Worm (Caenorhabditis elegans): ENCODE measurements around the gene oac-58.
"Not testable (repeated sequence)": the region's sequence is repeated elsewhere in the genome, so short reads cannot be mapped to it uniquely, and the experiment has no call there.

The oac-58 gene

ce11 chrIV:12335248-12335647 is 23.8 kb upstream of the oac-58 start:
- no peak for TF ChIP-seq sea-1 (GFP tag; conservative IDR thresholded peaks at IDR 0.05)
- no peak for TF ChIP-seq B0310.2 (tag; optimal IDR thresholded peaks at IDR 0.05)
- TF ChIP-seq F13C5.2 (tag; optimal IDR thresholded peaks at IDR 0.05) = no peak
- TF ChIP-seq ceh-36 (tag; optimal IDR thresholded peaks at IDR 0.05) = no peak
- TF ChIP-seq tbx-11 (GFP tag; IDR thresholded peaks at IDR 0.05) = no peak
- no peak for TF ChIP-seq ets-7 (tag; optimal IDR thresholded peaks at IDR 0.05)
- TF ChIP-seq aly-1 (tag; optimal IDR thresholded peaks at IDR 0.05) = no peak
- no peak for TF ChIP-seq scrt-1 (GFP tag; IDR thresholded peaks at IDR 0.05)
- no peak for TF ChIP-seq ceh-13 (GFP tag; optimal IDR thresholded peaks at IDR 0.05)
- TF ChIP-seq pes-1 (GFP tag; IDR thresholded peaks at IDR 0.05) = no peak
- TF ChIP-seq tbx-37 (GFP tag; conservative IDR thresholded peaks at IDR 0.05) = no peak
- TF ChIP-seq tra-4 (tag; optimal IDR thresholded peaks at IDR 0.05) = no peak
- TF ChIP-seq hmg-4 (GFP tag; optimal IDR thresholded peaks at IDR 0.05) = no peak
- no peak for TF ChIP-seq ama-1 (optimal IDR thresholded peaks at IDR 0.05)

ce11 chrIV:12334708-12335107 is 23.2 kb upstream of the oac-58 start:
- no peak for TF ChIP-seq hmbx-1 (tag; optimal IDR thresholded peaks at IDR 0.05)
- TF ChIP-seq tra-4 (tag; optimal IDR thresholded peaks at IDR 0.05) = no peak
- no peak for TF ChIP-seq tbx-37 (GFP tag; conservative IDR thresholded peaks at IDR 0.05)
- no peak for TF ChIP-seq hnd-1 (tag; optimal IDR thresholded peaks at IDR 0.05)
- no peak for TF ChIP-seq aly-1 (tag; optimal IDR thresholded peaks at IDR 0.05)
- TF ChIP-seq pes-1 (GFP tag; IDR thresholded peaks at IDR 0.05) = no peak
- no peak for TF ChIP-seq hmg-4 (GFP tag; optimal IDR thresholded peaks at IDR 0.05)
- no peak for TF ChIP-seq F13C5.2 (tag; optimal IDR thresholded peaks at IDR 0.05)
- TF ChIP-seq B0310.2 (tag; optimal IDR thresholded peaks at IDR 0.05) = no peak
- no peak for TF ChIP-seq ets-7 (tag; optimal IDR thresholded peaks at IDR 0.05)
- no peak for TF ChIP-seq tbx-11 (GFP tag; IDR thresholded peaks at IDR 0.05)
- no peak for TF ChIP-seq ceh-13 (GFP tag; optimal IDR thresholded peaks at IDR 0.05)
- no peak for TF ChIP-seq ceh-36 (tag; optimal IDR thresholded peaks at IDR 0.05)

DNA sequence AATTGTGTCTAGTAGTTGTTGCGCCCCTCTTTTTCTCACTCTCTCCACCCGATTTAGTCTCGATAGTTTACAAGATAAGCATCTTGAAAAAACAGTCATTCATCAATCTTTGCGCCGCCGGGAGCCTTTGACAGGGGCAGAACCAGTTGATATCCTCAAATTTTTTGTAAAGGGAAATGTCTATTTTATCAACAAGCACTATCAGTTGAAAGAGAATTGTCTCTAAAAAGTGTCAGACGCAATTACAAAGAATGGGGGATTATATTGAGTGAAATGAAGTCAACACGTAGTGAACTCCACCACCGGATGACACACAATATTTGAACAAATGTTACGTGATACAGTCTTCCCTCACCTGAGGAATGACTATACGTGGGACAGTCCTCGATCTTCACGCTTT is 22.6 kb upstream of the oac-58 start:
- TF ChIP-seq hmg-4 (GFP tag; optimal IDR thresholded peaks at IDR 0.05) = no peak
- TF ChIP-seq ceh-36 (tag; optimal IDR thresholded peaks at IDR 0.05) = no peak
- no peak for TF ChIP-seq flt-1 (GFP tag; IDR thresholded peaks at IDR 0.05)
- TF ChIP-seq tbx-11 (GFP tag; IDR thresholded peaks at IDR 0.05) = no peak
- no peak for TF ChIP-seq ceh-13 (GFP tag; optimal IDR thresholded peaks at IDR 0.05)
- TF ChIP-seq sea-1 (GFP tag; conservative IDR thresholded peaks at IDR 0.05) = no peak
- TF ChIP-seq tbx-37 (GFP tag; conservative IDR thresholded peaks at IDR 0.05) = no peak
- no peak for TF ChIP-seq hmbx-1 (tag; optimal IDR thresholded peaks at IDR 0.05)
- no peak for TF ChIP-seq scrt-1 (GFP tag; IDR thresholded peaks at IDR 0.05)
- TF ChIP-seq F13C5.2 (tag; optimal IDR thresholded peaks at IDR 0.05) = no peak
- no peak for TF ChIP-seq aly-1 (tag; optimal IDR thresholded peaks at IDR 0.05)
- no peak for TF ChIP-seq pes-1 (GFP tag; IDR thresholded peaks at IDR 0.05)
- no peak for TF ChIP-seq ets-7 (tag; optimal IDR thresholded peaks at IDR 0.05)
- no peak for TF ChIP-seq hnd-1 (tag; optimal IDR thresholded peaks at IDR 0.05)
- no peak for TF ChIP-seq tra-4 (tag; optimal IDR thresholded peaks at IDR 0.05)
- TF ChIP-seq B0310.2 (tag; optimal IDR thresholded peaks at IDR 0.05) = no peak
- TF ChIP-seq ama-1 (optimal IDR thresholded peaks at IDR 0.05) = no peak

DNA sequence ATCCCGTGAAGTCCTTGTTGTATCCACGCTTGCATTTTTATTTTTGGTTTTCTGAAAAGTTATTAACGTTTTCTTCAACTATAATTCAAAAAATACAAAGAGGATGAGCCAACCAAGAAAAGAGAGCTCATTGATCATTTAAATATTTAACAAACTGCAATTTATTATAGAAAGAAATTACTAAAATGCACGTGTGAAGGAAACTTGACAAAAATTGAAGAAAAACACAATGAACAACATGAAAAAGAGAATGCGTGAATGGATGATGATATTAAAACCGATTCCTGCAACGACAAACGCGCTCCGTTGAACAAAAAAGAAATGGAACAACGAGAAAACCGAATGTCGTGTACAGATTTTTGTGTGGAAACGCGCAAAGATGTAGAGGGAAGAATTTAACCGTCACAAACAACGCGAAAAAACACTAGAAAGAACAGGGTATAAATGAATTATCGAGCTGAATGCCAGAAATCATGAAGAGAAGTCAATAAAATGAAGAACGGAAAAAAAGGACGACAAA is 19.4 kb upstream of the oac-58 start, which contains the start of gene ufd-1:
TSS of gene ufd-1 (minus strand) at position 51 of the 520 bp plus-strand sequence.
- TF ChIP-seq ets-7 (tag; optimal IDR thresholded peaks at IDR 0.05) (no peak), sea-1 (GFP tag; conservative IDR thresholded peaks at IDR 0.05) (no peak), aly-1 (tag; optimal IDR thresholded peaks at IDR 0.05) (no peak), ceh-13 (GFP tag; optimal IDR thresholded peaks at IDR 0.05) (no peak), tbx-37 (GFP tag; conservative IDR thresholded peaks at IDR 0.05) (no peak), ama-1 (optimal IDR thresholded peaks at IDR 0.05) (no peak)

DNA sequence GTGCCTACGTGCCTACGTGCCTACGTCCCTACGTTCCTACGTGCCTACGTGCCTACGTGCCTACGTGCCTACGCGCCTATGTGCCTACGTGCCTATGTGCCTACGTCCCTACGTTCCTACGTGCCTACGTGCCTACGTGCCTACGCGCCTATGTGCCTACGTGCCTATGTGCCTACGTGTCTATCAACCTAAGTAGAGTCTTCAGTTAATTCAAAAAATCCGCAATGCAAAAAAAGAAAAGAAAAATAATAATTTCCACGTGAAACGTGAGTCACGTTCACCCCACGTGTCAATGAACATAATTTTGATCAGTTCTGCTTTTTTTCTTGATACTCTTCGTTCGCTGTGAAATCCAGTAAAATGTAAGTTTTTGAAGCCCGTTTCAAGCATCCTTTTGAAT is 15.4 kb upstream of the oac-58 start, which contains the start of gene F19B6.3:
TSS of gene F19B6.3 (plus strand) at position 301 of the 400 bp plus-strand sequence.
- TF ChIP-seq ceh-13 (GFP tag; optimal IDR thresholded peaks at IDR 0.05); tbx-37 (GFP tag; conservative IDR thresholded peaks at IDR 0.05); F13C5.2 (tag; optimal IDR thresholded peaks at IDR 0.05): not testable (repeated sequence)

ce11 chrIV:12307720-12308119 is 3.8 kb downstream of the oac-58 start, which contains the start of gene oac-57:
TSS of gene oac-57 (minus strand) at chrIV:12307820.
- TF ChIP-seq scrt-1 (GFP tag; IDR thresholded peaks at IDR 0.05) (no peak), B0310.2 (tag; optimal IDR thresholded peaks at IDR 0.05) (no peak), ceh-36 (tag; optimal IDR thresholded peaks at IDR 0.05) (no peak), aly-1 (tag; optimal IDR thresholded peaks at IDR 0.05) (no peak), hmbx-1 (tag; optimal IDR thresholded peaks at IDR 0.05) (no peak), ceh-13 (GFP tag; optimal IDR thresholded peaks at IDR 0.05) (no peak), tbx-37 (GFP tag; conservative IDR thresholded peaks at IDR 0.05) (no peak), tra-4 (tag; optimal IDR thresholded peaks at IDR 0.05) (no peak), ets-7 (tag; optimal IDR thresholded peaks at IDR 0.05) (no peak), hmg-4 (GFP tag; optimal IDR thresholded peaks at IDR 0.05) (no peak)

DNA sequence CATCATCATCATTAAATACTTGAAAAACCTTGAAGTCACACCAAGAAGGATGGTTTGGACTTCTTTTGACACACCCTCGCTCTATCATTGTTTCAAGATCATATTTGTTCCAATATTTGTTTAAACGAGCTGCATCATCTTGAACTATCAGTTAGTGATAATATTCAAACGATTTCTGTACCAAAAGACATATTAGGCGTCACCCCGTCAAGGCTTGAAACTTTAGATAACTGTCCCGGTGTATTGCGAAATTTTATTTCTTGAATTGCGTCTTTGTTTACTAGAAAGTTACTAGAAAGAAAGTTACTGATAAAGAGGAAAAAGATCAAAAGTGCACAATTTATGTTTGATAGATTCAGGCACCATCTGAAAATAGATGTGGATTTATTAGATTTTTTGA is 5.5 kb downstream of the oac-58 start:
- TF ChIP-seq ama-1 (optimal IDR thresholded peaks at IDR 0.05) = no peak
- no peak for TF ChIP-seq tbx-37 (GFP tag; conservative IDR thresholded peaks at IDR 0.05)
- no peak for TF ChIP-seq tra-4 (tag; optimal IDR thresholded peaks at IDR 0.05)
- TF ChIP-seq ceh-13 (GFP tag; optimal IDR thresholded peaks at IDR 0.05) = no peak

ce11 chrIV:12304750-12305149 is 6.7 kb downstream of the oac-58 start:
- no peak for TF ChIP-seq aly-1 (tag; optimal IDR thresholded peaks at IDR 0.05)
- no peak for TF ChIP-seq flt-1 (GFP tag; IDR thresholded peaks at IDR 0.05)
- TF ChIP-seq ets-7 (tag; optimal IDR thresholded peaks at IDR 0.05) = no peak
- no peak for TF ChIP-seq F13C5.2 (tag; optimal IDR thresholded peaks at IDR 0.05)
- no peak for TF ChIP-seq B0310.2 (tag; optimal IDR thresholded peaks at IDR 0.05)
- no peak for TF ChIP-seq scrt-1 (GFP tag; IDR thresholded peaks at IDR 0.05)
- TF ChIP-seq tra-4 (tag; optimal IDR thresholded peaks at IDR 0.05) = no peak
- TF ChIP-seq pes-1 (GFP tag; IDR thresholded peaks at IDR 0.05) = no peak
- TF ChIP-seq ceh-13 (GFP tag; optimal IDR thresholded peaks at IDR 0.05) = no peak
- no peak for TF ChIP-seq ceh-36 (tag; optimal IDR thresholded peaks at IDR 0.05)
- no peak for TF ChIP-seq ama-1 (optimal IDR thresholded peaks at IDR 0.05)
- no peak for TF ChIP-seq tbx-11 (GFP tag; IDR thresholded peaks at IDR 0.05)
- no peak for TF ChIP-seq hmg-4 (GFP tag; optimal IDR thresholded peaks at IDR 0.05)
- no peak for TF ChIP-seq tbx-37 (GFP tag; conservative IDR thresholded peaks at IDR 0.05)
- no peak for TF ChIP-seq sea-1 (GFP tag; conservative IDR thresholded peaks at IDR 0.05)

Measured in whole organism, early embryonic.